Worm (Caenorhabditis elegans): Measurements from ENCODE around the gene sru-31.
A peak's percentile ranks its signal among the peaks of the same experiment; 100 is the strongest.

Gene sru-31

DNA sequence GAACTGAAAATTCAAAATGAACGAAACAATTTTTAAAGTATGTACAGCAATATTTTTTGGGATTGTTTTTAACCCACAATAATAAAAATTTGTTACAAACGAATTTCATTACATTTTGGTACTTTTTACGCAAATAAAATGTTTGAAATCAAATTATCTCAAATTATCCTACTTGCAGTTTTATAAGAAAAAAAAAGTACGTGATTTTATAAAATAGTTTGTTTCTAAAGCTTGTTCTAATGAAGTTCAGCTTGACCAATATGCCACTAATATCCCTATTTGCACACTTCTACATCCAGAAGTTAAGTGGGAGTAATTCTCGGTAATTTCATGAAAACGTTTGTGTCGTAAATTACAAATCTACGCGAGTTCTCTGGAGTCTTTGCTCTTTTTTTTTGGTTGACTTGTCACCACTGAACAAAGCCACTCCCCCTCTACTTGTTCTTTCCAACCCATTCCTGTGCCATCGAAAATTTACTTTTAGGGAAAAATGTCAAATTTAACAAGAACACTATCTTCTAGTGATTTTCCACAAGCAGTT is 27.0 kb downstream of the sru-31 start, which contains the start of gene sru-8:
Gene sru-8 (plus strand): TSS at position 491 of the 541 bp plus-strand sequence.
- no peak for TF ChIP-seq flt-1 (GFP tag; IDR thresholded peaks at IDR 0.05)
- no peak for TF ChIP-seq aly-1 (tag; optimal IDR thresholded peaks at IDR 0.05)
- TF ChIP-seq B0310.2 (tag; optimal IDR thresholded peaks at IDR 0.05), result no peak
- TF ChIP-seq ceh-36 (tag; optimal IDR thresholded peaks at IDR 0.05), result no peak
- TF ChIP-seq scrt-1 (GFP tag; IDR thresholded peaks at IDR 0.05), result no peak
- TF ChIP-seq hmg-4 (GFP tag; optimal IDR thresholded peaks at IDR 0.05), result no peak
- no peak for TF ChIP-seq sea-1 (GFP tag; conservative IDR thresholded peaks at IDR 0.05)
- no peak for TF ChIP-seq hnd-1 (tag; optimal IDR thresholded peaks at IDR 0.05)
- TF ChIP-seq ets-7 (tag; optimal IDR thresholded peaks at IDR 0.05), result no peak
- TF ChIP-seq ceh-13 (GFP tag; optimal IDR thresholded peaks at IDR 0.05), result no peak
- no peak for TF ChIP-seq ama-1 (optimal IDR thresholded peaks at IDR 0.05)
- TF ChIP-seq hmbx-1 (tag; optimal IDR thresholded peaks at IDR 0.05), result no peak
- TF ChIP-seq F13C5.2 (tag; optimal IDR thresholded peaks at IDR 0.05), result no peak

DNA sequence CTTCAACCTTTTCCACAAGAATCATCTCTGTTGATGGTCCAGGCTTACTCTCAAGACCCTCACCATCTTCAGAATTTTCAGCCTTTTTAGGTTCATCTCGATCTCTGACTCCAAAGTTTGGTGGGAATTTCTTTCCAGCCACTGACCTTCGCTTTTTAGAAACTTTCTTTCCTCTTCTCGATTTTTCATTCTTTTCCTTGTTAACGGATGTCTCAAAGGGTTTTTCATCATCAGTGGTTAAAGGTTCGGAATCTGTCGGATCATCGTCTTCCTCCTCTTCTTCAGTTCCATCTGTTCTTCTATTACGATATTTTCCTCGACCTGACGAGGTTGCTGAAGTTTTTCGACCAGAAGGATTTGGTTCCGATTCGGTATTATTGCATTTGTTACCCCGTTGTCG is 32.1 kb downstream of the sru-31 start:
- no peak for TF ChIP-seq flt-1 (GFP tag; IDR thresholded peaks at IDR 0.05)
- no peak for TF ChIP-seq ets-7 (tag; optimal IDR thresholded peaks at IDR 0.05)
- TF ChIP-seq hmg-4 (GFP tag; optimal IDR thresholded peaks at IDR 0.05), result no peak
- no peak for TF ChIP-seq hnd-1 (tag; optimal IDR thresholded peaks at IDR 0.05)
- TF ChIP-seq sea-1 (GFP tag; conservative IDR thresholded peaks at IDR 0.05), result no peak
- no peak for TF ChIP-seq hmbx-1 (tag; optimal IDR thresholded peaks at IDR 0.05)
- no peak for TF ChIP-seq F13C5.2 (tag; optimal IDR thresholded peaks at IDR 0.05)
- no peak for TF ChIP-seq tbx-37 (GFP tag; conservative IDR thresholded peaks at IDR 0.05)
- no peak for TF ChIP-seq tbx-11 (GFP tag; IDR thresholded peaks at IDR 0.05)

DNA sequence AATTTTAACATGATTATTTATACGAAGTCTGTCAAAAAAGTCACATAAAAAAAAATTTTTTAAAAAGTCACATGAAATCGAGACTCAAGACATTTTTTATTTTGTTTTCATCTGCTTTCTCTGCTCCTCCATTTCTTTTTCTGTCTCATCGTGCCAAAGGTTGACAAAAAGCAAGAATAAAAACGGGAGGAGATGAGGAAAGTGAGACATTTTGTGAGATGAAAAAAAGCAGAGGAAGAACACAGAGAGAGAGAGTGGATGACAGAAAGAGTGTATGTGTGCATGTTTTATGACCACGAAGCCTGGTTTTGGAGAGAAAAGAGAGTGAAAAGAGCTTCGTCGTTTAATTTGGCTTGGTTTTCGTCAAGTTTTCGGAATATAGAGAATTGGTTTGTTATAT is 37.3 kb downstream of the sru-31 start:
- TF ChIP-seq sea-1 (GFP tag; conservative IDR thresholded peaks at IDR 0.05), result no peak

DNA sequence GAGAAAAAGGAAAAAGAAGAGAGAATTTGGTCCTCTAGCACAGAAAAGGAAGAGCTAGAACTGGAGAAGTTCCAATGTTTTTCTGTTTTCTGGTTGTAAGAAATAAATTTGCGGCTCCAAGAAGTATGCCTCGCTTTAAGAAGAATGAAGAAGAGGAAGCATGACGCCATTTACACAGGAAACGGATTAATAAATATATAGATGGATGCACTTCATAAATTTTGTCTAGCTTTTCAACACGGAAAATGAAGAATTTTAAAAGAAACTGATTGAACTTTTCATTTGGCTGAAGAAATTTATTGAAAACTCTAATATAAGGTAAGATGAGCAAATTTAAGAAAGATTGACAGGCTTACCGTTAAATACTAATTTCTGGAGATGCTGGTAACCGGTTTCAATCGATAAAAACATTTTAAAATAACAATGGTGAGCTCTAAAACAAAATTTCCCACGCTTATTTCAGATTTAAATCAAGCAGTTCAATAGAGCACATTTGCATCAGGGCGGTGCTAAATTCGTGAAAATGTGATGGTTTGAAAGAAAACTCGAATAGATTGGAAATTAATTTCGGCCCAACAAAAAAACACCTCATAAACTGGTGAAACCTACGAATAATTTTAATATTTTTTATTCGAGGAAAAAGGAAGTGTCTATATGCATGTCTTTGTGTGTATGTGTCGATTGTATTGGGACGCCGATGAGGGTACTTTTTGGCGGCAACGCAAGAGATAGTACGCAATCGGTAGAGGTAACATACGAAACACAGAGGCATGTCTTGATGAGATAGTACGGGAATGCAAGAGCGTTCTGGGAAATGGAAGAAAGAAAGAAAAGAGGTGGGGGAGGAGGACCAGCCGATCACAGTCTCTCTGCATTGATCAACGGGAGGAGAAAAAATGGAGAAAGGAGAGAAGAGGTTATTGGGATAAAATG is 39.7 kb downstream of the sru-31 start:
- TF ChIP-seq scrt-1 (GFP tag; IDR thresholded peaks at IDR 0.05), result no peak
- TF ChIP-seq hmg-4 (GFP tag; optimal IDR thresholded peaks at IDR 0.05), result no peak
- no peak for TF ChIP-seq F13C5.2 (tag; optimal IDR thresholded peaks at IDR 0.05)
- no peak for TF ChIP-seq hmbx-1 (tag; optimal IDR thresholded peaks at IDR 0.05)
- no peak for TF ChIP-seq flt-1 (GFP tag; IDR thresholded peaks at IDR 0.05)
- TF ChIP-seq tra-4 (tag; optimal IDR thresholded peaks at IDR 0.05), result no peak
- peak; percentile 35 for TF ChIP-seq B0310.2 (tag; optimal IDR thresholded peaks at IDR 0.05)
- TF ChIP-seq hnd-1 (tag; optimal IDR thresholded peaks at IDR 0.05), result no peak
- no peak for TF ChIP-seq tbx-37 (GFP tag; conservative IDR thresholded peaks at IDR 0.05)
- no peak for TF ChIP-seq sea-1 (GFP tag; conservative IDR thresholded peaks at IDR 0.05)
- TF ChIP-seq tbx-11 (GFP tag; IDR thresholded peaks at IDR 0.05), result no peak
- no peak for TF ChIP-seq ceh-36 (tag; optimal IDR thresholded peaks at IDR 0.05)
- TF ChIP-seq pes-1 (GFP tag; IDR thresholded peaks at IDR 0.05), result no peak
- no peak for TF ChIP-seq ama-1 (optimal IDR thresholded peaks at IDR 0.05)
- peak; percentile 24 for TF ChIP-seq aly-1 (tag; optimal IDR thresholded peaks at IDR 0.05)
- no peak for TF ChIP-seq ceh-13 (GFP tag; optimal IDR thresholded peaks at IDR 0.05)

DNA sequence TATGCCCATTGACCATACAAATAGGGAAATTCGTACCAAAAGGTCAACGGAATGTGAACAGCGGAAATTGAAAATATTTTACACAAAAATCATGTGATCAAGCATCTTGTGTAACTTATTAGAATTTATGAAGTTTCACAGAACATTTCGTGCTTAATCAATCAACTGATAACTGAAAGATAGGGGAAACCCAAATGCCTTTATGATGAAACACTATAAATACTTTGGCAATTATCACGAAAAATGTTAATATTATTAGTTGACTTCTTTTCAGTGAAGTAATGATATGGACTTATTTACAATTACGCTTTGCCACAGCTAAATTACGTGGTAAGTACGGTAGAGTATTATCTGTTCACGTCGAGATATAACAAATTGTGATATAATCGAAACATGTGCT is 40.5 kb downstream of the sru-31 start:
- no peak for TF ChIP-seq tbx-11 (GFP tag; IDR thresholded peaks at IDR 0.05)
- TF ChIP-seq ets-7 (tag; optimal IDR thresholded peaks at IDR 0.05), result no peak
- TF ChIP-seq tra-4 (tag; optimal IDR thresholded peaks at IDR 0.05), result no peak
- TF ChIP-seq B0310.2 (tag; optimal IDR thresholded peaks at IDR 0.05), result no peak
- no peak for TF ChIP-seq F13C5.2 (tag; optimal IDR thresholded peaks at IDR 0.05)
- TF ChIP-seq flt-1 (GFP tag; IDR thresholded peaks at IDR 0.05), result no peak
- no peak for TF ChIP-seq scrt-1 (GFP tag; IDR thresholded peaks at IDR 0.05)
- TF ChIP-seq tbx-37 (GFP tag; conservative IDR thresholded peaks at IDR 0.05), result no peak
- TF ChIP-seq sea-1 (GFP tag; conservative IDR thresholded peaks at IDR 0.05), result no peak
- TF ChIP-seq hnd-1 (tag; optimal IDR thresholded peaks at IDR 0.05), result no peak
- TF ChIP-seq ceh-36 (tag; optimal IDR thresholded peaks at IDR 0.05), result no peak
- TF ChIP-seq aly-1 (tag; optimal IDR thresholded peaks at IDR 0.05), result no peak
- no peak for TF ChIP-seq ama-1 (optimal IDR thresholded peaks at IDR 0.05)
- TF ChIP-seq pes-1 (GFP tag; IDR thresholded peaks at IDR 0.05), result no peak
- no peak for TF ChIP-seq hmbx-1 (tag; optimal IDR thresholded peaks at IDR 0.05)
- TF ChIP-seq hmg-4 (GFP tag; optimal IDR thresholded peaks at IDR 0.05), result no peak
- no peak for TF ChIP-seq ceh-13 (GFP tag; optimal IDR thresholded peaks at IDR 0.05)

DNA sequence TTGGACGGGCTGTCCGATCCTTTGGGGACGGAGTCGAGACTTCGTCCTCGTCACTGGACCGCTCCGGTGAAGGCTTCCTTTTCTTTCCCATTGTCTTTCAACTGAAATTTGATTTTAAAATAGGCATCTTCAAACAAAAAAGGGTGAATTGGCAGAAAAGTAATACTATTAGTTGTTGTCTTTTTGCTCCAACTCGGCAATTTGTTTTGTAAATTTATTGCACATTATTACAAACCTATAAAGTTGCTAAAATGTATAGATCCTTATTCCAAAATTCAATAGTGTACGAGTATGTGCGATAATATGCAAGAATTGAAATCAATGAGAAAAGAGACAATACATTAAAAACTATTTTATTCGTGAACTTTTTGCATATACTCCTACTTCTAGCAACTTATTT is 43.4 kb downstream of the sru-31 start, which contains the start of gene lsy-12:
Gene lsy-12 (minus strand): TSS at position 101 of the 400 bp plus-strand sequence.
- TF ChIP-seq F13C5.2 (tag; optimal IDR thresholded peaks at IDR 0.05) (no peak), ama-1 (optimal IDR thresholded peaks at IDR 0.05) (no peak), B0310.2 (tag; optimal IDR thresholded peaks at IDR 0.05) (no peak), hnd-1 (tag; optimal IDR thresholded peaks at IDR 0.05) (no peak), ceh-13 (GFP tag; optimal IDR thresholded peaks at IDR 0.05) (no peak)

DNA sequence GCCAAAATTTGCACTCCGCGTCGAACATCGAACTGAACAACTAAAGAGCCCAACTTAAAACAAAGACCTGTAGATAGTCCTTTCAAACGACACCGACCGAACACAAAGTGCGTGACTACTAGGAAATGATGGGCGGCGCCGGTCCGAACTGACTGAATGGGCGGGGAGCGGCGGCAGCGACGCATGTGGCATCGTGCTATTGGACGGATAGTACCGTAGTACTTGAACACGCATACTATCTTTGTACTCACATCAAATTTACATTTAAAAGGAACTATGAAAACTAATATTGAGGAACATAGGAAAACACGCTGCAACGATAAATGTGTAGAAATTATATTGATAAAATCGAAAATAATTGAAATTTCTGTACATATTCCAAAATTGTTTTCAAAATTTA is 43.8 kb downstream of the sru-31 start:
- TF ChIP-seq ceh-13 (GFP tag; optimal IDR thresholded peaks at IDR 0.05), result no peak
- no peak for TF ChIP-seq flt-1 (GFP tag; IDR thresholded peaks at IDR 0.05)
- TF ChIP-seq hnd-1 (tag; optimal IDR thresholded peaks at IDR 0.05), result no peak
